Worm (Caenorhabditis elegans) whole organism, L2 larva: ENCODE measurements around the gene lin-31.

Experiments used
- F13H6.1 ChIP-seq: sonication (generic microtip); optimal IDR thresholded peaks from 2 replicates; lab custom pipeline; 2016; ENCODE audit warnings: missing genetic modification characterization, missing compliant biosample characterization
- ama-1 ChIP-seq: fragments of 150-350 bp; optimal IDR thresholded peaks from 2 replicates; lab custom pipeline; 2018; ENCODE audit warnings: inconsistent platforms
- ceh-82 ChIP-seq: fragments of 150-350 bp; optimal IDR thresholded peaks from 2 replicates; lab custom pipeline; 2014; ENCODE audit warnings: missing biosample characterization, missing genetic modification characterization
- fos-1 ChIP-seq: fragments of 150-350 bp; optimal IDR thresholded peaks from 2 replicates; lab custom pipeline; 2014; ENCODE audit warnings: missing biosample characterization, missing genetic modification characterization
- lin-11 ChIP-seq: fragments of 150-350 bp; sonication (generic microtip); optimal IDR thresholded peaks from 2 replicates; lab custom pipeline; 2014; ENCODE audit warnings: missing biosample characterization, missing genetic modification characterization, inconsistent platforms, mixed read lengths
- nhr-129 ChIP-seq: fragments of 150-350 bp; optimal IDR thresholded peaks from 2 replicates; lab custom pipeline; 2014; ENCODE audit warnings: missing biosample characterization, missing genetic modification characterization
- nhr-77 ChIP-seq: fragments of 150-350 bp; optimal IDR thresholded peaks from 2 replicates; lab custom pipeline; 2014; ENCODE audit warnings: missing biosample characterization, missing genetic modification characterization
- snpc-4 ChIP-seq: fragments of 150-350 bp; optimal IDR thresholded peaks from 2 replicates; lab custom pipeline; 2014; ENCODE audit warnings: missing biosample characterization, missing genetic modification characterization
- unc-62 ChIP-seq: fragments of 150-350 bp; optimal IDR thresholded peaks from 2 replicates; lab custom pipeline; 2014; ENCODE audit warnings: missing biosample characterization, missing genetic modification reagents, missing genetic modification characterization
- ztf-4 ChIP-seq: fragments of 150-350 bp; optimal IDR thresholded peaks from 2 replicates; lab custom pipeline; 2014; ENCODE audit warnings: missing biosample characterization, missing genetic modification characterization

ce11 chrII:3999537-3999936 is 17.2 kb downstream of the lin-31 start:
- TF ChIP-seq snpc-4 (tag; lab: Kevin White, UChicago) (no peak), ztf-4 (tag; lab: Kevin White, UChicago) (no peak), F13H6.1 (tag; lab: Kevin White, UChicago) (no peak), unc-62 (GFP tag; lab: Kevin White, UChicago) (no peak), ceh-82 (tag; lab: Kevin White, UChicago) (no peak), ama-1 (no peak), nhr-129 (tag; lab: Kevin White, UChicago) (no peak), fos-1 (tag; lab: Kevin White, UChicago) (no peak), lin-11 (tag; lab: Kevin White, UChicago) (no peak), nhr-77 (no peak)
